Worm (Caenorhabditis elegans): Measurements from ENCODE around the gene sup-12.
A peak's percentile ranks its signal among the peaks of the same experiment; 100 is the strongest.

sup-12 gene

DNA sequence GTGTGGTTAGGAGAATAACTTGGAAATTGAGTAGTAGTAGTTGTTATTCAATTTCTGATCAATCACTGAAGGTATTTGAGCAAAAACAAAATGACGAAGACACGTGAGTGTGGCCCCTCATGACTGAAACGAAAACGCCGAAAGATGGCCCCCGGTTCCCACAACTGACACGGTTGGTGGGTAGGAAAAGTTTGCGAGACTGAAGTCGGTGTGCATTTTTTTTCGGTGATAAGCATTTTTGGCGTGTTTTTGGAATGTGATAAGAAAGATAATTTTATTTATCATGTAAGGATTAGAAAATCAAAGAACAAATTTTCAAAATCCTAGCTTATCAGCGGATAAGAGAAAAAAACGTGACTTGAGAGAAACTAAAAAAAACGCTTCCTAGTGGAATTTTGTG lies 39.7 kb downstream of the sup-12 start:
- TF ChIP-seq mdt-29 (GFP tag; IDR thresholded peaks at IDR 0.05) (no peak), unc-62 (GFP tag; optimal IDR thresholded peaks at IDR 0.05 in 1 of 2) (peak in 1 of 2 experiments; percentile 22), unc-62 (tag; optimal IDR thresholded peaks at IDR 0.05) (no peak), F26F4.8 (GFP tag; conservative IDR thresholded peaks at IDR 0.05) (no peak), jun-1 (tag; optimal IDR thresholded peaks at IDR 0.05) (no peak), set-16 (GFP tag; IDR thresholded peaks at IDR 0.05) (no peak), Y105C5A.15 (GFP tag; IDR thresholded peaks at IDR 0.05) (no peak), nhr-42 (GFP tag; IDR thresholded peaks at IDR 0.05) (no peak), tag-97 (GFP tag; IDR thresholded peaks at IDR 0.05) (no peak), fkh-10 (GFP tag; optimal IDR thresholded peaks at IDR 0.05) (no peak), daf-16 (GFP tag; optimal IDR thresholded peaks at IDR 0.05) (no peak), daf-16 (tag; optimal IDR thresholded peaks at IDR 0.05) (peak; percentile 69), hif-1 (tag; optimal IDR thresholded peaks at IDR 0.05) (peak in 1 of 2 experiments; percentile 16), hmg-1.1 (GFP tag; IDR thresholded peaks at IDR 0.05) (no peak), snpc-1.2 (GFP tag; IDR thresholded peaks at IDR 0.05) (no peak), nhr-28 (tag; optimal IDR thresholded peaks at IDR 0.05) (no peak), ces-1 (GFP tag; optimal IDR thresholded peaks at IDR 0.05) (no peak), hlh-30 (tag; optimal IDR thresholded peaks at IDR 0.05; ENCODE audit: insufficient read depth) (peak; percentile 72), attf-4 (tag; optimal IDR thresholded peaks at IDR 0.05) (no peak), dmd-6 (GFP tag; IDR thresholded peaks at IDR 0.05) (peak; percentile 72), arid-1 (GFP tag; conservative IDR thresholded peaks at IDR 0.05) (no peak), pha-4 (GFP tag; IDR thresholded peaks at IDR 0.05) (no peak), pha-4 (tag; optimal IDR thresholded peaks at IDR 0.05) (no peak), spr-3 (GFP tag; optimal IDR thresholded peaks at IDR 0.05) (no peak), aha-1 (tag) (peak; percentile 64), F10B5.3 (tag; optimal IDR thresholded peaks at IDR 0.05) (no peak), hlh-11 (tag; optimal IDR thresholded peaks at IDR 0.05) (peak; percentile 70), lin-38 (GFP tag; IDR thresholded peaks at IDR 0.05) (no peak), daf-8 (GFP tag; IDR thresholded peaks at IDR 0.05) (no peak), R02D3.7 (tag; optimal IDR thresholded peaks at IDR 0.05) (no peak), spr-1 (tag; optimal IDR thresholded peaks at IDR 0.05) (no peak), dve-1 (tag; optimal IDR thresholded peaks at IDR 0.05; ENCODE audit: insufficient read depth) (peak; percentile 54), ama-1 (optimal IDR thresholded peaks at IDR 0.05) (no peak), pqm-1 (tag; optimal IDR thresholded peaks at IDR 0.05) (peak; percentile 25), mdl-1 (tag; optimal IDR thresholded peaks at IDR 0.05) (no peak), sdz-12 (GFP tag; optimal IDR thresholded peaks at IDR 0.05) (no peak), lir-3 (tag; optimal IDR thresholded peaks at IDR 0.05) (no peak), lin-39 (tag; optimal IDR thresholded peaks at IDR 0.05) (no peak), zip-2 (tag; optimal IDR thresholded peaks at IDR 0.05) (no peak)

- peak; percentile 25 for TF ChIP-seq hlh-30 (tag; optimal IDR thresholded peaks at IDR 0.05; ENCODE audit: insufficient read depth)
- no peak for TF ChIP-seq ztf-11 (tag; optimal IDR thresholded peaks at IDR 0.05)
- peak; percentile 24 for TF ChIP-seq aha-1 (tag)
- TF ChIP-seq fkh-10 (GFP tag; optimal IDR thresholded peaks at IDR 0.05): peak; percentile 11
- TF ChIP-seq saeg-2 (GFP tag; IDR thresholded peaks at IDR 0.05): no peak
Observed at ce11 chrX:3944961-3945587, 40.7 kb downstream of the sup-12 start.
